Worm (Caenorhabditis elegans) whole organism, mixed stage, embryonic: ENCODE data around the gene abu-14.

ENCODE experiments used
- M03D4.4 ChIP-seq: sonication (generic microtip); optimal IDR thresholded peaks from 2 replicates; lab custom pipeline; 2017; ENCODE audit warnings: mild to moderate bottlenecking, missing genetic modification characterization, missing compliant biosample characterization
- blmp-1 ChIP-seq: fragments of 150-350 bp; optimal IDR thresholded peaks from 2 replicates; lab custom pipeline; 2014; ENCODE audit warnings: missing biosample characterization, missing genetic modification characterization
- ceh-39 ChIP-seq: fragments of 150-350 bp; optimal IDR thresholded peaks from 2 replicates; lab custom pipeline; 2014; ENCODE audit warnings: missing biosample characterization, missing genetic modification characterization
- ceh-43 ChIP-seq: fragments of 200-800 bp; sonication (Bioruptor generic); optimal IDR thresholded peaks from 2 replicates; lab custom pipeline; 2018; ENCODE audit warnings: mild to moderate bottlenecking, missing genetic modification characterization, moderate library complexity, missing compliant biosample characterization
- ceh-83 ChIP-seq: fragments of 200-800 bp; sonication (Bioruptor generic); optimal IDR thresholded peaks from 2 replicates; lab custom pipeline; 2018; ENCODE audit warnings: mild to moderate bottlenecking, missing genetic modification characterization, missing compliant biosample characterization
- ces-1 ChIP-seq: fragments of 150-350 bp; optimal IDR thresholded peaks from 2 replicates; lab custom pipeline; 2014; ENCODE audit warnings: missing biosample characterization, missing genetic modification reagents, missing genetic modification characterization
- cnd-1 ChIP-seq: fragments of 200-800 bp; sonication (Bioruptor generic); optimal IDR thresholded peaks from 2 replicates; lab custom pipeline; 2018; ENCODE audit warnings: mild to moderate bottlenecking, missing genetic modification characterization, missing compliant biosample characterization
- elt-1 ChIP-seq: sonication (generic microtip); optimal IDR thresholded peaks from 2 replicates; lab custom pipeline; 2017; ENCODE audit warnings: missing genetic modification characterization, mild to moderate bottlenecking, missing compliant biosample characterization, antibody characterized with exemption, moderate library complexity, borderline replicate concordance; ENCODE audit not compliant: insufficient read depth
- elt-3 ChIP-seq: fragments of 150-350 bp; optimal IDR thresholded peaks from 2 replicates; lab custom pipeline; 2014; ENCODE audit warnings: missing biosample characterization, missing genetic modification characterization
- flh-1 ChIP-seq: fragments of 200-800 bp; sonication (Bioruptor generic); optimal IDR thresholded peaks from 2 replicates; lab custom pipeline; 2018; ENCODE audit warnings: mild to moderate bottlenecking, missing genetic modification characterization, moderate library complexity, missing compliant biosample characterization
- hlh-1 ChIP-seq: fragments of 150-350 bp; optimal IDR thresholded peaks from 2 replicates; lab custom pipeline; 2014; ENCODE audit warnings: missing biosample characterization, missing genetic modification reagents, missing genetic modification characterization
- lin-13 ChIP-seq: fragments of 150-350 bp; optimal IDR thresholded peaks from 2 replicates; lab custom pipeline; 2014; ENCODE audit warnings: missing biosample characterization, missing genetic modification characterization
- lin-32 ChIP-seq: fragments of 200-800 bp; sonication (Bioruptor generic); optimal IDR thresholded peaks from 2 replicates; lab custom pipeline; 2018; ENCODE audit warnings: mild to moderate bottlenecking, missing genetic modification characterization, missing compliant biosample characterization
- lsy-2 ChIP-seq: fragments of 150-350 bp; optimal IDR thresholded peaks from 2 replicates; lab custom pipeline; 2014; ENCODE audit warnings: missing biosample characterization, missing genetic modification characterization
- mab-5 ChIP-seq: fragments of 150-350 bp; optimal IDR thresholded peaks from 2 replicates; lab custom pipeline; 2014; ENCODE audit warnings: missing biosample characterization, missing genetic modification characterization
- mep-1 ChIP-seq: fragments of 150-350 bp; optimal IDR thresholded peaks from 2 replicates; lab custom pipeline; 2017; ENCODE audit warnings: missing biosample characterization, missing genetic modification reagents, missing genetic modification characterization, inconsistent platforms
- mls-2 ChIP-seq: sonication (generic microtip); optimal IDR thresholded peaks from 2 replicates; lab custom pipeline; 2016; ENCODE audit warnings: mild to moderate bottlenecking, missing genetic modification characterization, moderate library complexity, missing compliant biosample characterization
- nhr-12 ChIP-seq: fragments of 150-350 bp; optimal IDR thresholded peaks from 2 replicates; lab custom pipeline; 2014; ENCODE audit warnings: missing biosample characterization, missing genetic modification characterization
- nhr-2 ChIP-seq: fragments of 150-350 bp; optimal IDR thresholded peaks from 2 replicates; lab custom pipeline; 2014; ENCODE audit warnings: missing biosample characterization, missing genetic modification characterization
- nhr-237 ChIP-seq: fragments of 150-350 bp; optimal IDR thresholded peaks from 2 replicates; lab custom pipeline; 2014; ENCODE audit warnings: missing biosample characterization, missing genetic modification characterization
- nhr-28 ChIP-seq: fragments of 150-350 bp; optimal IDR thresholded peaks from 2 replicates; lab custom pipeline; 2014; ENCODE audit warnings: missing biosample characterization, missing genetic modification characterization
- nhr-76 ChIP-seq: sonication (generic microtip); optimal IDR thresholded peaks from 2 replicates; lab custom pipeline; 2017; ENCODE audit warnings: missing biosample characterization, missing genetic modification characterization
- pha-4 ChIP-seq: fragments of 150-350 bp; optimal IDR thresholded peaks from 2 replicates; lab custom pipeline; 2018; ENCODE audit warnings: missing biosample characterization, missing genetic modification reagents, missing genetic modification characterization
- sem-2 ChIP-seq: fragments of 200-800 bp; sonication (Bioruptor generic); optimal IDR thresholded peaks from 2 replicates; lab custom pipeline; 2018; ENCODE audit warnings: mild to moderate bottlenecking, missing genetic modification characterization, missing compliant biosample characterization
- snpc-4 ChIP-seq: fragments of 150-350 bp; optimal IDR thresholded peaks from 2 replicates; lab custom pipeline; 2014; ENCODE audit warnings: missing biosample characterization, missing genetic modification characterization
- sptf-1 ChIP-seq: sonication (generic microtip); optimal IDR thresholded peaks from 2 replicates; lab custom pipeline; 2017; ENCODE audit warnings: mild to moderate bottlenecking, missing genetic modification characterization, moderate library complexity, missing compliant biosample characterization
- tbx-8 ChIP-seq: fragments of 200-800 bp; sonication (Bioruptor generic); optimal IDR thresholded peaks from 2 replicates; lab custom pipeline; 2018; ENCODE audit warnings: mild to moderate bottlenecking, missing genetic modification characterization, moderate library complexity, missing compliant biosample characterization
- unc-120 ChIP-seq: sonication (generic microtip); optimal IDR thresholded peaks from 2 replicates; lab custom pipeline; 2017; ENCODE audit warnings: missing genetic modification characterization, missing compliant biosample characterization; ENCODE audit not compliant: poor library complexity, severe bottlenecking
- unc-39 ChIP-seq: fragments of 150-350 bp; optimal IDR thresholded peaks from 2 replicates; lab custom pipeline; 2014; ENCODE audit warnings: missing biosample characterization, missing genetic modification characterization
- unc-62 ChIP-seq: fragments of 150-350 bp; optimal IDR thresholded peaks from 2 replicates; lab custom pipeline; 2014; ENCODE audit warnings: missing biosample characterization, missing genetic modification reagents, missing genetic modification characterization
- zip-8 ChIP-seq: fragments of 150-350 bp; optimal IDR thresholded peaks from 2 replicates; lab custom pipeline; 2014; ENCODE audit warnings: missing biosample characterization, missing genetic modification characterization
- ztf-11 ChIP-seq: fragments of 150-350 bp; optimal IDR thresholded peaks from 2 replicates; lab custom pipeline; 2014; ENCODE audit warnings: missing biosample characterization, missing genetic modification characterization

Gene abu-14

ce11 chrII:9227134-9227533 is at the start of gene abu-14:
Gene abu-14 (minus strand): TSS chrII:9227214.
- TF ChIP-seq nhr-76 (no peak), lin-13 (tag; lab: Kevin White, UChicago) (no peak)

- TF ChIP-seq ztf-11 (tag; lab: Kevin White, UChicago): no peak
- TF ChIP-seq nhr-2 (tag; lab: Kevin White, UChicago): no peak
- TF ChIP-seq lin-32 (GFP tag; lab: Kevin White, UChicago): no peak
- TF ChIP-seq lin-13 (tag; lab: Kevin White, UChicago): no peak
- no peak for TF ChIP-seq tbx-8 (GFP tag; lab: Kevin White, UChicago)
- no peak for TF ChIP-seq sem-2 (GFP tag; lab: Kevin White, UChicago)
- no peak for TF ChIP-seq nhr-28 (tag; lab: Kevin White, UChicago)
- TF ChIP-seq pha-4 (tag; lab: Kevin White, UChicago): no peak
- TF ChIP-seq ceh-83 (GFP tag; lab: Kevin White, UChicago): no peak
- TF ChIP-seq hlh-1 (tag; lab: Kevin White, UChicago): no peak
- TF ChIP-seq nhr-76: no peak
- TF ChIP-seq ceh-43 (GFP tag; lab: Kevin White, UChicago): no peak
These were observed 48.2 kb upstream of the abu-14 start for ce11 chrII:9275173-9275572.

- no peak for TF ChIP-seq pha-4 (tag; lab: Kevin White, UChicago)
- TF ChIP-seq mep-1: no peak
- no peak for TF ChIP-seq sem-2 (GFP tag; lab: Kevin White, UChicago)
- TF ChIP-seq nhr-237 (tag; lab: Kevin White, UChicago): no peak
- no peak for TF ChIP-seq ceh-39 (tag; lab: Kevin White, UChicago)
- no peak for TF ChIP-seq flh-1 (GFP tag; lab: Kevin White, UChicago)
These were observed 47.7 kb upstream of the abu-14 start for ce11 chrII:9274734-9275133.

- no peak for TF ChIP-seq zip-8 (tag; lab: Kevin White, UChicago)
- TF ChIP-seq cnd-1 (tag; lab: Kevin White, UChicago): peak; percentile 65
- TF ChIP-seq pha-4 (tag; lab: Kevin White, UChicago): peak; percentile 58
- no peak for TF ChIP-seq nhr-237 (tag; lab: Kevin White, UChicago)
- no peak for TF ChIP-seq M03D4.4 (tag; lab: Kevin White, UChicago)
- TF ChIP-seq elt-3: no peak
- no peak for TF ChIP-seq unc-39 (tag; lab: Kevin White, UChicago)
- TF ChIP-seq ceh-39 (tag; lab: Kevin White, UChicago): peak; percentile 28
- TF ChIP-seq lin-32 (GFP tag; lab: Kevin White, UChicago): peak; percentile 10
- TF ChIP-seq nhr-28 (tag; lab: Kevin White, UChicago): no peak
- TF ChIP-seq mab-5: no peak
- peak; percentile 79 for TF ChIP-seq unc-120 (tag; lab: Kevin White, UChicago)
- TF ChIP-seq nhr-12 (tag; lab: Kevin White, UChicago): no peak
- TF ChIP-seq mls-2: peak; percentile 20
- no peak for TF ChIP-seq sem-2 (GFP tag; lab: Kevin White, UChicago)
- peak; percentile 63 for TF ChIP-seq unc-62 (GFP tag; lab: Kevin White, UChicago)
- no peak for TF ChIP-seq tbx-8 (GFP tag; lab: Kevin White, UChicago)
- no peak for TF ChIP-seq blmp-1 (tag; lab: Kevin White, UChicago)
- TF ChIP-seq mep-1: peak; percentile 32
- TF ChIP-seq hlh-1 (tag; lab: Kevin White, UChicago): peak; percentile 80
- TF ChIP-seq nhr-2 (tag; lab: Kevin White, UChicago): no peak
- peak; percentile 19 for TF ChIP-seq lsy-2 (tag; lab: Kevin White, UChicago)
- TF ChIP-seq ceh-83 (GFP tag; lab: Kevin White, UChicago): no peak
- no peak for TF ChIP-seq ztf-11 (tag; lab: Kevin White, UChicago)
- peak; percentile 86 for TF ChIP-seq ces-1
These were observed 47.0 kb upstream of the abu-14 start for ce11 chrII:9273984-9274383.

- TF ChIP-seq lsy-2 (tag; lab: Kevin White, UChicago): no peak
- TF ChIP-seq blmp-1 (tag; lab: Kevin White, UChicago): no peak
- no peak for TF ChIP-seq nhr-76
- no peak for TF ChIP-seq snpc-4 (tag; lab: Kevin White, UChicago)
- TF ChIP-seq sptf-1 (tag; lab: Kevin White, UChicago): no peak
- no peak for TF ChIP-seq elt-3
- no peak for TF ChIP-seq ceh-43 (GFP tag; lab: Kevin White, UChicago)
- TF ChIP-seq hlh-1 (tag; lab: Kevin White, UChicago): no peak
- TF ChIP-seq elt-1 (tag; lab: Kevin White, UChicago): no peak
- no peak for TF ChIP-seq nhr-12 (tag; lab: Kevin White, UChicago)
- TF ChIP-seq tbx-8 (GFP tag; lab: Kevin White, UChicago): no peak
- no peak for TF ChIP-seq ces-1
These were observed 45.9 kb upstream of the abu-14 start, which contains the start of gene C01G6.4 for ce11 chrII:9272942-9273341. Gene C01G6.4 (minus strand): TSS chrII:9273042.
